Worm (Caenorhabditis elegans): ENCODE data around the gene paf-2.

Gene paf-2

ce11 chrX:4289805-4290204 lies 7.7 kb downstream of the paf-2 start:
- TF ChIP-seq ceh-9 (tag; optimal IDR thresholded peaks at IDR 0.05) (no peak), che-1 (tag; optimal IDR thresholded peaks at IDR 0.05) (no peak), nhr-11 (tag; optimal IDR thresholded peaks at IDR 0.05) (no peak), C38D4.7 (GFP tag; optimal IDR thresholded peaks at IDR 0.05) (no peak), pros-1 (tag; optimal IDR thresholded peaks at IDR 0.05) (no peak), pha-4 (tag; optimal IDR thresholded peaks at IDR 0.05) (no peak), T23F11.4 (GFP tag; optimal IDR thresholded peaks at IDR 0.05) (no peak), hlh-30 (tag; optimal IDR thresholded peaks at IDR 0.05; ENCODE audit: insufficient read depth) (no peak), zip-5 (tag; optimal IDR thresholded peaks at IDR 0.05) (no peak), ceh-45 (GFP tag; IDR thresholded peaks at IDR 0.05) (no peak), ama-1 (optimal IDR thresholded peaks at IDR 0.05) (no peak), sox-4 (tag; optimal IDR thresholded peaks at IDR 0.05) (no peak), C08G9.2 (tag; optimal IDR thresholded peaks at IDR 0.05) (no peak), gmeb-2 (tag; optimal IDR thresholded peaks at IDR 0.05) (no peak), ceh-31 (tag; optimal IDR thresholded peaks at IDR 0.05) (no peak), pqm-1 (tag; optimal IDR thresholded peaks at IDR 0.05) (no peak), Y22D7AL.16 (tag; optimal IDR thresholded peaks at IDR 0.05) (no peak), unc-42 (tag; optimal IDR thresholded peaks at IDR 0.05) (no peak), K02D7.2 (tag; optimal IDR thresholded peaks at IDR 0.05) (no peak), rnt-1 (tag; optimal IDR thresholded peaks at IDR 0.05) (no peak)

ce11 chrX:4285669-4286174 lies 11.8 kb downstream of the paf-2 start, which contains the start of gene cka-2:
Gene cka-2 (plus strand): TSS chrX:4286124.
- TF ChIP-seq tbx-2 (tag; optimal IDR thresholded peaks at IDR 0.05) (no peak), hlh-30 (tag; optimal IDR thresholded peaks at IDR 0.05; ENCODE audit: insufficient read depth) (no peak), dmd-4 (tag; optimal IDR thresholded peaks at IDR 0.05; ENCODE audit: borderline replicate concordance) (no peak), ttx-3 (tag; optimal IDR thresholded peaks at IDR 0.05) (no peak), K02D7.2 (tag; optimal IDR thresholded peaks at IDR 0.05) (no peak), rnt-1 (tag; optimal IDR thresholded peaks at IDR 0.05) (no peak), odd-2 (tag; optimal IDR thresholded peaks at IDR 0.05) (no peak), unc-42 (tag; optimal IDR thresholded peaks at IDR 0.05) (peak; percentile 38)

ce11 chrX:4284470-4284869 lies 13.1 kb downstream of the paf-2 start:
- TF ChIP-seq unc-3 (GFP tag; conservative IDR thresholded peaks at IDR 0.05) (no peak), unc-3 (tag; optimal IDR thresholded peaks at IDR 0.05) (no peak), ztf-16 (tag; optimal IDR thresholded peaks at IDR 0.05) (no peak), ttx-3 (tag; optimal IDR thresholded peaks at IDR 0.05) (no peak), syd-9 (tag; optimal IDR thresholded peaks at IDR 0.05) (no peak), zip-5 (tag; optimal IDR thresholded peaks at IDR 0.05) (no peak), unc-86 (tag; optimal IDR thresholded peaks at IDR 0.05) (no peak), unc-55 (GFP tag; optimal IDR thresholded peaks at IDR 0.05) (no peak), ceh-14 (tag; optimal IDR thresholded peaks at IDR 0.05) (no peak), hlh-8 (tag; optimal IDR thresholded peaks at IDR 0.05) (no peak), eyg-1 (tag; optimal IDR thresholded peaks at IDR 0.05) (no peak), pat-9 (tag; optimal IDR thresholded peaks at IDR 0.05) (no peak), gmeb-2 (tag; optimal IDR thresholded peaks at IDR 0.05) (no peak)

- TF ChIP-seq tbx-2 (tag; optimal IDR thresholded peaks at IDR 0.05) (no peak), npax-4 (tag; optimal IDR thresholded peaks at IDR 0.05) (no peak), ttx-3 (tag; optimal IDR thresholded peaks at IDR 0.05) (no peak), ref-2 (tag; optimal IDR thresholded peaks at IDR 0.05) (no peak), ceh-24 (tag; optimal IDR thresholded peaks at IDR 0.05) (no peak), ceh-2 (tag; optimal IDR thresholded peaks at IDR 0.05) (no peak), nhr-232 (tag; optimal IDR thresholded peaks at IDR 0.05) (no peak), ceh-19 (GFP tag; optimal IDR thresholded peaks at IDR 0.05) (no peak), ama-1 (optimal IDR thresholded peaks at IDR 0.05) (no peak), fkh-10 (GFP tag; optimal IDR thresholded peaks at IDR 0.05) (no peak), che-1 (tag; optimal IDR thresholded peaks at IDR 0.05) (no peak), pros-1 (tag; optimal IDR thresholded peaks at IDR 0.05) (no peak), F13H6.1 (tag; optimal IDR thresholded peaks at IDR 0.05) (no peak), sox-4 (tag; optimal IDR thresholded peaks at IDR 0.05) (no peak), dve-1 (tag; optimal IDR thresholded peaks at IDR 0.05) (no peak), mec-3 (tag; optimal IDR thresholded peaks at IDR 0.05; ENCODE audit: borderline replicate concordance) (no peak), pat-9 (tag; optimal IDR thresholded peaks at IDR 0.05) (no peak), hlh-15 (tag; optimal IDR thresholded peaks at IDR 0.05) (no peak)
Observed at ce11 chrX:4283989-4284388, 13.6 kb downstream of the paf-2 start, which contains the start of gene ets-10. Gene ets-10 (plus strand): TSS chrX:4284189.

Data from whole organism, late embryonic.